Fruit fly (Drosophila melanogaster) whole organism, embryonic: Measurements from ENCODE around the gene CG13721.
A peak's percentile ranks its signal among the peaks of the same experiment; 100 is the strongest.

Experiments
- Atf-2 ChIP-seq: fragments of 200-800 bp; sonication (Bioruptor generic); optimal IDR thresholded peaks from 2 replicates; lab custom pipeline; 2016; ENCODE audit warnings: missing biosample characterization, missing genetic modification characterization
- B-H1 ChIP-seq: fragments of 200-800 bp; sonication (Bioruptor generic); IDR thresholded peaks from 3 replicates; pipeline ENCODE4 v1.3.6; 2022; ENCODE audit warnings: missing biosample characterization, missing genetic modification characterization
- CG10274 ChIP-seq: fragments of 200-800 bp; sonication (Bioruptor generic); optimal IDR thresholded peaks from 3 replicates; lab custom pipeline; 2017; ENCODE audit warnings: missing biosample characterization, mild to moderate bottlenecking, missing genetic modification characterization
- CG13775 ChIP-seq: fragments of 200-800 bp; sonication (Bioruptor generic); optimal IDR thresholded peaks from 3 replicates; lab custom pipeline; 2017; ENCODE audit warnings: missing biosample characterization, mild to moderate bottlenecking, missing genetic modification characterization
- CG14014 ChIP-seq: fragments of 200-800 bp; sonication (Bioruptor generic); IDR thresholded peaks from 2 replicates; pipeline ENCODE4 v1.3.6; 2022; ENCODE audit warnings: missing biosample characterization, missing genetic modification characterization
- CG15269 ChIP-seq: fragments of 200-800 bp; sonication (Bioruptor generic); optimal IDR thresholded peaks from 2 replicates; lab custom pipeline; 2018; ENCODE audit warnings: missing biosample characterization, mild to moderate bottlenecking, missing genetic modification characterization, moderate library complexity
- CG15696 ChIP-seq: fragments of 200-800 bp; sonication (Bioruptor generic); optimal IDR thresholded peaks from 2 replicates; lab custom pipeline; 2019; ENCODE audit warnings: missing biosample characterization, mild to moderate bottlenecking, missing genetic modification characterization, moderate library complexity
- CG18262 ChIP-seq: fragments of 200-800 bp; optimal IDR thresholded peaks from 3 replicates; lab custom pipeline; 2019; ENCODE audit warnings: missing biosample characterization, mild to moderate bottlenecking, missing genetic modification characterization, moderate library complexity
- CG1832 ChIP-seq: fragments of 200-800 bp; sonication (Bioruptor generic); optimal IDR thresholded peaks from 2 replicates; lab custom pipeline; 2017; ENCODE audit warnings: missing biosample characterization, mild to moderate bottlenecking, missing genetic modification characterization, inconsistent platforms
- CG31224 ChIP-seq: fragments of 200-800 bp; sonication (Bioruptor generic); IDR thresholded peaks from 2 replicates; pipeline ENCODE4 v1.3.6; 2022; ENCODE audit warnings: missing biosample characterization, missing genetic modification characterization
- CG31388 ChIP-seq: fragments of 200-800 bp; sonication (Bioruptor generic); optimal IDR thresholded peaks from 2 replicates; lab custom pipeline; 2016; ENCODE audit warnings: missing biosample characterization, missing genetic modification characterization
- CG6689 ChIP-seq: fragments of 200-800 bp; sonication (Bioruptor generic); IDR thresholded peaks from 2 replicates; pipeline ENCODE4 v1.3.6; 2022; ENCODE audit warnings: missing biosample characterization, missing genetic modification characterization
- CG6854 ChIP-seq: fragments of 200-800 bp; sonication (Bioruptor generic); optimal IDR thresholded peaks from 3 replicates; lab custom pipeline; 2017; ENCODE audit warnings: missing biosample characterization, mild to moderate bottlenecking, missing genetic modification characterization
- D ChIP-seq, 2 experiments: fragments of 200-800 bp in 1 of 2; fragments of >200 bp in 1 of 2; sonication (Bioruptor generic) in 1 of 2; optimal IDR thresholded peaks; 2 replicates in 1 of 2; 3 replicates in 1 of 2; lab custom pipeline; 2017; ENCODE audit warnings: mild to moderate bottlenecking in 1 of 2, missing biosample characterization in 1 of 2, missing genetic modification characterization in 1 of 2, missing genetic modification reagents in 1 of 2
- Dfd ChIP-seq, 2 experiments: fragments of >200 bp; optimal IDR thresholded peaks; 2 replicates each; lab custom pipeline; 2017; ENCODE audit warnings: missing biosample characterization in 2 of 2, missing genetic modification characterization in 2 of 2
- Doc2 ChIP-seq: fragments of 200-800 bp; sonication (Bioruptor generic); IDR thresholded peaks from 2 replicates; pipeline ENCODE4 v1.3.6; 2022; ENCODE audit warnings: missing biosample characterization, missing genetic modification characterization
- Gsc ChIP-seq: fragments of 200-800 bp; sonication (Bioruptor generic); IDR thresholded peaks from 2 replicates; pipeline ENCODE4 v1.3.6; 2022; ENCODE audit warnings: missing biosample characterization, missing genetic modification characterization
- HLH3B ChIP-seq: fragments of 200-800 bp; sonication (Bioruptor generic); IDR thresholded peaks from 2 replicates; pipeline ENCODE4 v1.3.6; 2022; ENCODE audit warnings: missing biosample characterization, missing genetic modification characterization
- Hand ChIP-seq: fragments of 200-800 bp; sonication (Bioruptor generic); optimal IDR thresholded peaks from 2 replicates; lab custom pipeline; 2017; ENCODE audit warnings: mild to moderate bottlenecking, missing biosample characterization, missing genetic modification reagents, missing genetic modification characterization
- Hsf ChIP-seq: fragments of 200-800 bp; sonication (Bioruptor generic); optimal IDR thresholded peaks from 3 replicates; lab custom pipeline; 2016; ENCODE audit warnings: missing biosample characterization, missing genetic modification characterization
- Mad ChIP-seq: fragments of 200-800 bp; sonication (Bioruptor generic); optimal IDR thresholded peaks from 2 replicates; lab custom pipeline; 2016; ENCODE audit warnings: missing biosample characterization, missing genetic modification characterization
- Med ChIP-seq: fragments of 200-800 bp; sonication (Bioruptor generic); peaks from one replicate; lab custom pipeline; 2016; ENCODE audit warnings: missing biosample characterization, missing genetic modification characterization, mild to moderate bottlenecking, inconsistent platforms, moderate library complexity
- NFAT ChIP-seq: fragments of 200-800 bp; sonication (Bioruptor generic); IDR thresholded peaks from 2 replicates; pipeline ENCODE4 v1.3.6; 2022; ENCODE audit warnings: missing biosample characterization, missing genetic modification characterization
- Nf-YA ChIP-seq: fragments of 200-800 bp; sonication (Bioruptor generic); IDR thresholded peaks from 2 replicates; pipeline ENCODE4 v1.3.6; 2022; ENCODE audit warnings: missing biosample characterization, missing genetic modification characterization
- Rx ChIP-seq: fragments of 200-800 bp; sonication (Bioruptor generic); IDR thresholded peaks from 2 replicates; pipeline ENCODE4 v1.3.6; 2022; ENCODE audit warnings: missing biosample characterization, missing genetic modification characterization
- Sry-β ChIP-seq: fragments of 200-800 bp; sonication (Bioruptor generic); optimal IDR thresholded peaks from 2 replicates; lab custom pipeline; 2018; ENCODE audit warnings: missing biosample characterization, mild to moderate bottlenecking, missing genetic modification characterization, moderate library complexity
- Xrp1 ChIP-seq: fragments of 200-800 bp; sonication (Bioruptor generic); IDR thresholded peaks from 2 replicates; pipeline ENCODE4 v1.3.6; 2022; ENCODE audit warnings: missing biosample characterization, missing genetic modification characterization
- ash1 ChIP-seq: fragments of 200-800 bp; sonication (Bioruptor generic); optimal IDR thresholded peaks from 2 replicates; lab custom pipeline; 2018; ENCODE audit warnings: missing biosample characterization, mild to moderate bottlenecking, missing genetic modification characterization
- ato ChIP-seq: fragments of 200-800 bp; sonication (Bioruptor generic); IDR thresholded peaks from 2 replicates; pipeline ENCODE4 v1.3.6; 2022; ENCODE audit warnings: missing biosample characterization, missing genetic modification characterization; ENCODE audit not compliant: partially characterized antibody
- bsh ChIP-seq, 2 experiments: fragments of 200-800 bp; sonication (Bioruptor generic); optimal IDR thresholded peaks; 2 replicates each; lab custom pipeline; 2017 to 2018; ENCODE audit warnings: mild to moderate bottlenecking in 2 of 2, missing biosample characterization in 2 of 2, missing genetic modification characterization in 2 of 2, moderate library complexity in 1 of 2
- caup ChIP-seq: fragments of 200-800 bp; sonication (Bioruptor generic); optimal IDR thresholded peaks from 3 replicates; lab custom pipeline; 2017; ENCODE audit warnings: missing biosample characterization, mild to moderate bottlenecking, missing genetic modification characterization, moderate library complexity; ENCODE audit not compliant: severe bottlenecking
- chinmo ChIP-seq: fragments of 200-800 bp; sonication (Bioruptor generic); IDR thresholded peaks from 4 replicates; pipeline ENCODE4 v1.3.6; 2022; ENCODE audit warnings: missing biosample characterization, missing genetic modification characterization; ENCODE audit not compliant: partially characterized antibody
- dmrt11E ChIP-seq: fragments of 200-800 bp; sonication (Bioruptor generic); optimal IDR thresholded peaks from 3 replicates; lab custom pipeline; 2018; ENCODE audit warnings: missing biosample characterization, mild to moderate bottlenecking, missing genetic modification characterization, moderate library complexity
- dysf ChIP-seq: fragments of 200-800 bp; sonication (Bioruptor generic); IDR thresholded peaks from 3 replicates; pipeline ENCODE4 v1.3.6; 2022; ENCODE audit warnings: missing biosample characterization, missing genetic modification characterization
- emc ChIP-seq: fragments of 200-800 bp; sonication (Bioruptor generic); optimal IDR thresholded peaks from 2 replicates; lab custom pipeline; 2016; ENCODE audit warnings: missing biosample characterization, missing genetic modification characterization
- eve ChIP-seq, 2 experiments: fragments of >200 bp; optimal IDR thresholded peaks; 2 replicates each; lab custom pipeline; 2017; ENCODE audit warnings: missing biosample characterization in 2 of 2, missing genetic modification characterization in 2 of 2
- kay ChIP-seq: fragments of 200-800 bp; sonication (Bioruptor generic); optimal IDR thresholded peaks from 2 replicates; lab custom pipeline; 2016; ENCODE audit warnings: missing biosample characterization, missing genetic modification characterization
- kni ChIP-seq: fragments of 200-800 bp; sonication (Bioruptor generic); optimal IDR thresholded peaks from 3 replicates; lab custom pipeline; 2017; ENCODE audit warnings: mild to moderate bottlenecking, missing biosample characterization, missing genetic modification reagents, missing genetic modification characterization
- lmd ChIP-seq: fragments of 200-800 bp; sonication (Bioruptor generic); IDR thresholded peaks from 2 replicates; pipeline ENCODE4 v1.3.6; 2022; ENCODE audit warnings: missing biosample characterization, missing genetic modification characterization
- prd ChIP-seq, 3 experiments: fragments of >200 bp in 2 of 3; fragments of 200-800 bp in 1 of 3; sonication (Bioruptor generic) in 1 of 3; optimal IDR thresholded peaks in 2 of 3; IDR thresholded peaks in 1 of 3; 2 replicates in 2 of 3; 3 replicates in 1 of 3; pipeline versions ENCODE4 v1.3.6 to Lab custom; 2017 to 2022; ENCODE audit warnings: missing biosample characterization in 1 of 3, missing genetic modification characterization in 1 of 3
- pros ChIP-seq: fragments of 200-800 bp; sonication (Bioruptor generic); optimal IDR thresholded peaks from 3 replicates; lab custom pipeline; 2019; ENCODE audit warnings: missing biosample characterization, mild to moderate bottlenecking, missing genetic modification characterization, moderate library complexity
- so ChIP-seq: fragments of 200-800 bp; sonication (Bioruptor generic); IDR thresholded peaks from 3 replicates; pipeline ENCODE4 v1.3.6; 2022; ENCODE audit warnings: missing biosample characterization, missing genetic modification characterization
- sr ChIP-seq: fragments of 200-800 bp; sonication (Bioruptor generic); IDR thresholded peaks from 3 replicates; pipeline ENCODE4 v1.3.6; 2022; ENCODE audit warnings: missing biosample characterization, missing genetic modification characterization
- tx ChIP-seq: fragments of 200-800 bp; sonication (Bioruptor generic); optimal IDR thresholded peaks from 2 replicates; lab custom pipeline; 2016; ENCODE audit warnings: missing biosample characterization, missing genetic modification characterization
- unpg ChIP-seq: fragments of 200-800 bp; sonication (Bioruptor generic); optimal IDR thresholded peaks from 3 replicates; lab custom pipeline; 2018; ENCODE audit warnings: missing biosample characterization, mild to moderate bottlenecking, missing genetic modification characterization, moderate library complexity
- usp ChIP-seq: fragments of >200 bp; optimal IDR thresholded peaks from 2 replicates; lab custom pipeline; 2017; ENCODE audit warnings: missing biosample characterization, missing genetic modification characterization
- vvl ChIP-seq: fragments of 200-800 bp; sonication (Bioruptor generic); IDR thresholded peaks from 2 replicates; pipeline ENCODE4 v1.3.6; 2022; ENCODE audit warnings: missing biosample characterization, missing genetic modification characterization
- wdn ChIP-seq: fragments of 200-800 bp; sonication (Bioruptor generic); IDR thresholded peaks from 2 replicates; pipeline ENCODE4 v1.3.6; 2022; ENCODE audit warnings: missing biosample characterization, missing genetic modification characterization

CG13721 gene

DNA sequence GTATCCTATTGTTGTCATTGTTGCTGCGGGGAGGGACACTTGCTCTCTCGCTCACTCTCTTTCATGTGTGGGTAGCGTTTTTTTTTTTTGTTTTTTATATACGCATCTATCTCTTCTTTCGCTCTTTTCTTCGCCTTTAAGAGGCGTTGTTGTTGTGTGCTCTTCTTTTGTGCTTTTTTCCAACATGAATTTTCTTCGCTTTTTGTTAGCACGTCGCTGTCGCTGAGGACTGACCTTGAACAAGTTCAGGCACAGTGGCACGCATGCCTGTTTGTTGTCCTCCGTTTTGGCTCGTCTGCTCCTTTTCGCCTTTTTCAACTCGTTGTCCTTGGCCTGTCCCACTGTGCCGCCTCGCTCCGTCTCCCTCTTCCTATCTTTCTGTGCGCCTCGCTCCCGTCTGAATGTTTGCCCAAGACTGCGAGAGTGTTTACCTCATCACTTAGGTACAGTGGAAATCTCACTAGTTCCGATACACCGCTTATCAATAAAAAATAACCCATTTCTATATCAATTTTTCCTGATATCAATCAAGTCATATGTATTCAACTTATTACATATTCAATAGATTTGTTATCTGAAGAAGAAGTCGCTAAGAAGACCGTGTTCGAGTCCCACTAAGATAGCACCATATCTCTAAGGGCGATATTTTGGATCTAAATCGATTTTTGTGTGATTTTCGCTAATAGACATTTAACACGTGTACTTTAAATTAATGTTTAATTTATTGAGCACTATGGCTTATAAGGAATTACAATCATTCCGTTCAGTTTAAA, 45.6 kb upstream of the CG13721 start (continued):
- TF ChIP-seq wdn (GFP tag; lab: Robert Waterston, UW) = no peak
- TF ChIP-seq CG31224 = peak; percentile 72
- no peak for TF ChIP-seq ato (GFP tag; lab: Robert Waterston, UW)
- TF ChIP-seq dysf = peak; percentile 49; the same call in 1 of the 3 replicates
- TF ChIP-seq CG15269 (tag; lab: Kevin White, UChicago) = peak; percentile 12
- no peak for TF ChIP-seq Mad (GFP tag; lab: Kevin White, UChicago)
- no peak for TF ChIP-seq CG31388
- TF ChIP-seq prd (optimal IDR thresholded peaks at IDR 0.05; lab: Kevin White, UChicago) = no peak
- peak; percentile 69 for TF ChIP-seq prd (GFP tag; IDR thresholded peaks at IDR 0.05; lab: Robert Waterston, UW)
- TF ChIP-seq Hand = no peak
- no peak for TF ChIP-seq CG18262 (tag; lab: Kevin White, UChicago)
- TF ChIP-seq usp = no peak
- TF ChIP-seq pros (GFP tag; lab: Kevin White, UChicago) = no peak
- no peak for TF ChIP-seq tx (GFP tag; lab: Kevin White, UChicago)
- no peak for TF ChIP-seq Rx (GFP tag; lab: Robert Waterston, UW)
- no peak for TF ChIP-seq Atf-2
- no peak for TF ChIP-seq emc (GFP tag; lab: Kevin White, UChicago)
- no peak for TF ChIP-seq so
- 0 out of 4 replicates have a peak, but pooled peaks have one; percentile 68 for TF ChIP-seq chinmo (GFP tag; lab: Robert Waterston, UW)
- TF ChIP-seq bsh (GFP tag; optimal IDR thresholded peaks at IDR 0.05; lab: Kevin White, UChicago) = peak in 1 of 2 experiments; percentile 98
- no peak for TF ChIP-seq Doc2 (GFP tag; lab: Robert Waterston, UW)
- no peak for TF ChIP-seq B-H1 (GFP tag; lab: Robert Waterston, UW)
- TF ChIP-seq NFAT (GFP tag; lab: Robert Waterston, UW) = peak; percentile 60
- peak; percentile 76 for TF ChIP-seq sr
- TF ChIP-seq Xrp1 = peak; percentile 64; the same call in 1 of the 2 replicates
- TF ChIP-seq kay = no peak
- no peak for TF ChIP-seq ash1 (GFP tag; lab: Kevin White, UChicago)
- TF ChIP-seq CG13775 (GFP tag; lab: Kevin White, UChicago) = no peak
- peak; percentile 36; the same call in 1 of the 2 replicates for TF ChIP-seq HLH3B (GFP tag; lab: Robert Waterston, UW)
- TF ChIP-seq Nf-YA (GFP tag; lab: Robert Waterston, UW) = no peak
- no peak for TF ChIP-seq Gsc (GFP tag; lab: Robert Waterston, UW)
- TF ChIP-seq kni (GFP tag; lab: Kevin White, UChicago) = no peak
- TF ChIP-seq dmrt11E (tag; lab: Kevin White, UChicago) = no peak
- TF ChIP-seq unpg = no peak
- peak in 1 of 2 experiments; percentile 65 for TF ChIP-seq eve (GFP tag; optimal IDR thresholded peaks at IDR 0.05; lab: Kevin White, UChicago)
- TF ChIP-seq Med (GFP tag; lab: Kevin White, UChicago) = peak; percentile 96
- TF ChIP-seq lmd (GFP tag; lab: Robert Waterston, UW) = peak; percentile 40; the same call in 1 of the 2 replicates
- peak; percentile 6 for TF ChIP-seq CG10274
- TF ChIP-seq CG15696 (tag; lab: Kevin White, UChicago) = no peak
- TF ChIP-seq CG6689 (GFP tag; lab: Robert Waterston, UW) = 0 out of 2 replicates have a peak, but pooled peaks have one; percentile 14
- 0 out of 2 replicates have a peak, but pooled peaks have one; percentile 38 for TF ChIP-seq CG14014 (GFP tag; lab: Robert Waterston, UW)
- TF ChIP-seq D (optimal IDR thresholded peaks at IDR 0.05; lab: Kevin White, UChicago) = no peak
- TF ChIP-seq D (GFP tag; optimal IDR thresholded peaks at IDR 0.05; lab: Kevin White, UChicago) = no peak
- no peak for TF ChIP-seq CG6854 (GFP tag; lab: Kevin White, UChicago)
- peak; percentile 54; the same call in 1 of the 2 replicates for TF ChIP-seq vvl
- TF ChIP-seq Dfd (GFP tag; optimal IDR thresholded peaks at IDR 0.05; lab: Kevin White, UChicago) = no peak
- peak; percentile 11 for TF ChIP-seq Hsf
- TF ChIP-seq CG1832 (GFP tag; lab: Kevin White, UChicago) = peak; percentile 80
- TF ChIP-seq Sry-β (GFP tag; lab: Kevin White, UChicago) = no peak
- TF ChIP-seq caup (GFP tag; lab: Kevin White, UChicago) = peak; percentile 46
